Worm (Caenorhabditis elegans) whole organism, L1 larva: ENCODE measurements around the gene Y32G9A.2.
A peak's percentile ranks its signal among the peaks of the same experiment; 100 is the strongest.

Experiments
- C16A3.4 ChIP-seq: fragments of 150-350 bp; optimal IDR thresholded peaks from 2 replicates; lab custom pipeline; 2014; ENCODE audit warnings: missing biosample characterization, missing genetic modification characterization
- alr-1 ChIP-seq: fragments of 200-800 bp; sonication (Bioruptor generic); optimal IDR thresholded peaks from 2 replicates; lab custom pipeline; 2018; ENCODE audit warnings: borderline replicate concordance, mild to moderate bottlenecking, missing genetic modification characterization, missing compliant biosample characterization
- blmp-1 ChIP-seq: fragments of 150-350 bp; optimal IDR thresholded peaks from 2 replicates; lab custom pipeline; 2014; ENCODE audit warnings: missing biosample characterization, missing genetic modification characterization
- ceh-82 ChIP-seq, 3 experiments: fragments of 150-350 bp in 1 of 3; sonication (generic microtip) in 2 of 3; optimal IDR thresholded peaks; 2 replicates each; lab custom pipeline; 2014 to 2017; ENCODE audit warnings: missing biosample characterization in 3 of 3, missing genetic modification characterization in 3 of 3
- dpl-1 ChIP-seq, 3 experiments: fragments of 150-350 bp in 2 of 3; sonication (generic microtip) in 1 of 3; optimal IDR thresholded peaks; 2 replicates each; lab custom pipeline; 2014 to 2017; ENCODE audit warnings: missing biosample characterization in 3 of 3, missing genetic modification characterization in 3 of 3, missing genetic modification reagents in 3 of 3
- dsc-1 ChIP-seq: sonication (generic microtip); optimal IDR thresholded peaks from 2 replicates; lab custom pipeline; 2016; ENCODE audit warnings: mild to moderate bottlenecking, missing genetic modification characterization, missing compliant biosample characterization
- efl-1 ChIP-seq, 4 experiments: fragments of 150-350 bp; optimal IDR thresholded peaks in 3 of 4; peaks in 1 of 4; 1 replicate in 1 of 4; 2 replicates in 3 of 4; lab custom pipeline; 2014; ENCODE audit warnings: missing biosample characterization in 2 of 4, missing genetic modification characterization in 2 of 4, missing genetic modification reagents in 2 of 4
- egl-27 ChIP-seq, 2 experiments: fragments of 150-350 bp in 1 of 2; sonication (generic microtip); optimal IDR thresholded peaks; 3 replicates each; lab custom pipeline; 2017 to 2018; ENCODE audit warnings: missing biosample characterization in 2 of 2, missing genetic modification characterization in 2 of 2, missing genetic modification reagents in 2 of 2
- elt-2 ChIP-seq: sonication (generic microtip); optimal IDR thresholded peaks from 2 replicates; lab custom pipeline; 2016; ENCODE audit warnings: missing genetic modification characterization, mild to moderate bottlenecking, inconsistent platforms, missing compliant biosample characterization, missing genetic modification reagents
- ets-5 ChIP-seq: fragments of 200-800 bp; sonication (Bioruptor generic); IDR thresholded peaks from 2 replicates; pipeline ENCODE4 v1.3.6; 2022; ENCODE audit warnings: missing genetic modification characterization, missing compliant biosample characterization
- fkh-8 ChIP-seq: sonication (generic microtip); optimal IDR thresholded peaks from 2 replicates; lab custom pipeline; 2016; ENCODE audit warnings: mild to moderate bottlenecking, missing genetic modification characterization, missing compliant biosample characterization
- grh-1 ChIP-seq: fragments of 200-800 bp; sonication (Bioruptor generic); IDR thresholded peaks from 2 replicates; pipeline ENCODE4 v1.3.6; 2022; ENCODE audit warnings: missing genetic modification reagents, missing genetic modification characterization, missing compliant biosample characterization
- hlh-17 ChIP-seq: fragments of 200-800 bp; sonication (Bioruptor generic); optimal IDR thresholded peaks from 2 replicates; lab custom pipeline; 2018; ENCODE audit warnings: missing genetic modification characterization, mild to moderate bottlenecking, missing compliant biosample characterization, moderate library complexity, borderline replicate concordance
- hlh-4 ChIP-seq: sonication (generic microtip); optimal IDR thresholded peaks from 2 replicates; lab custom pipeline; 2016; ENCODE audit warnings: mild to moderate bottlenecking, missing genetic modification characterization, missing compliant biosample characterization
- irx-1 ChIP-seq: sonication (generic microtip); optimal IDR thresholded peaks from 2 replicates; lab custom pipeline; 2016; ENCODE audit warnings: missing genetic modification characterization, missing compliant biosample characterization
- isw-1 ChIP-seq: fragments of 200-800 bp; sonication (Bioruptor generic); IDR thresholded peaks from 2 replicates; pipeline ENCODE4 v1.3.6; 2022; ENCODE audit warnings: missing genetic modification characterization, missing compliant biosample characterization
- lin-13 ChIP-seq: fragments of 150-350 bp; optimal IDR thresholded peaks from 2 replicates; lab custom pipeline; 2014; ENCODE audit warnings: missing biosample characterization, missing genetic modification reagents, missing genetic modification characterization
- lin-14 ChIP-seq: fragments of 200-800 bp; sonication (Bioruptor generic); optimal IDR thresholded peaks from 2 replicates; lab custom pipeline; 2018; ENCODE audit warnings: mild to moderate bottlenecking, missing genetic modification characterization, moderate library complexity, missing compliant biosample characterization
- lin-15B ChIP-seq: fragments of 150-350 bp; sonication (generic microtip); optimal IDR thresholded peaks from 3 replicates; lab custom pipeline; 2014; ENCODE audit warnings: missing biosample characterization, missing genetic modification characterization
- lin-35 ChIP-seq, 2 experiments: fragments of 150-350 bp; optimal IDR thresholded peaks; 2 replicates each; lab custom pipeline; 2014; ENCODE audit warnings: missing biosample characterization in 2 of 2, missing genetic modification characterization in 2 of 2, missing genetic modification reagents in 2 of 2
- lir-3 ChIP-seq: sonication (generic microtip); optimal IDR thresholded peaks from 2 replicates; lab custom pipeline; 2016; ENCODE audit warnings: mild to moderate bottlenecking, missing genetic modification characterization, moderate library complexity, missing compliant biosample characterization; ENCODE audit not compliant: poor library complexity
- lsy-2 ChIP-seq, 2 experiments: fragments of 150-350 bp; optimal IDR thresholded peaks; 2 replicates each; lab custom pipeline; 2014; ENCODE audit warnings: missing biosample characterization in 2 of 2, missing genetic modification characterization in 2 of 2
- mab-9 ChIP-seq: fragments of 200-800 bp; sonication (Bioruptor generic); IDR thresholded peaks from 2 replicates; pipeline ENCODE4 v1.3.6; 2022; ENCODE audit warnings: missing genetic modification reagents, missing genetic modification characterization, missing compliant biosample characterization
- mdl-1 ChIP-seq, 2 experiments: fragments of 150-350 bp; optimal IDR thresholded peaks; 2 replicates each; lab custom pipeline; 2014 to 2017; ENCODE audit warnings: missing biosample characterization in 2 of 2, missing genetic modification characterization in 2 of 2, inconsistent platforms in 1 of 2
- nhr-12 ChIP-seq: sonication (generic microtip); optimal IDR thresholded peaks from 2 replicates; lab custom pipeline; 2017; ENCODE audit warnings: missing biosample characterization, missing genetic modification characterization
- nhr-20 ChIP-seq: sonication (generic microtip); optimal IDR thresholded peaks from 2 replicates; lab custom pipeline; 2016; ENCODE audit warnings: mild to moderate bottlenecking, missing genetic modification characterization, missing compliant biosample characterization
- nhr-28 ChIP-seq: fragments of 150-350 bp; optimal IDR thresholded peaks from 2 replicates; lab custom pipeline; 2014; ENCODE audit warnings: missing biosample characterization, missing genetic modification characterization
- nhr-76 ChIP-seq: sonication (generic microtip); optimal IDR thresholded peaks from 2 replicates; lab custom pipeline; 2017; ENCODE audit warnings: missing biosample characterization, missing genetic modification characterization
- nhr-77 ChIP-seq: fragments of 150-350 bp; optimal IDR thresholded peaks from 2 replicates; lab custom pipeline; 2014; ENCODE audit warnings: missing biosample characterization, missing genetic modification characterization
- nhr-85 ChIP-seq: sonication (generic microtip); peaks from one replicate; lab custom pipeline; 2016; ENCODE audit warnings: missing genetic modification characterization, inconsistent platforms, missing compliant biosample characterization
- nhr-90 ChIP-seq: sonication (generic microtip); optimal IDR thresholded peaks from 2 replicates; lab custom pipeline; 2016; ENCODE audit warnings: mild to moderate bottlenecking, missing genetic modification characterization, missing compliant biosample characterization; ENCODE audit not compliant: poor library complexity
- pag-3 ChIP-seq: sonication (generic microtip); optimal IDR thresholded peaks from 2 replicates; lab custom pipeline; 2017; ENCODE audit warnings: missing genetic modification characterization, mild to moderate bottlenecking, missing compliant biosample characterization, antibody characterized with exemption, borderline replicate concordance; ENCODE audit not compliant: insufficient read depth
- pax-3 ChIP-seq: fragments of 200-800 bp; sonication (Bioruptor generic); optimal IDR thresholded peaks from 2 replicates; lab custom pipeline; 2018; ENCODE audit warnings: mild to moderate bottlenecking, missing genetic modification characterization, moderate library complexity, missing compliant biosample characterization
- pqm-1 ChIP-seq: sonication (generic microtip); optimal IDR thresholded peaks from 3 replicates; lab custom pipeline; 2017; ENCODE audit warnings: missing biosample characterization, missing genetic modification characterization
- rnt-1 ChIP-seq: sonication (generic microtip); optimal IDR thresholded peaks from 2 replicates; lab custom pipeline; 2016; ENCODE audit warnings: mild to moderate bottlenecking, missing genetic modification characterization, moderate library complexity, missing compliant biosample characterization
- skn-1 ChIP-seq: fragments of 150-350 bp; optimal IDR thresholded peaks from 2 replicates; lab custom pipeline; 2014; ENCODE audit warnings: missing biosample characterization, missing genetic modification characterization
- snu-23 ChIP-seq: sonication (generic microtip); optimal IDR thresholded peaks from 2 replicates; lab custom pipeline; 2016; ENCODE audit warnings: missing genetic modification characterization, missing compliant biosample characterization
- sptf-1 ChIP-seq: fragments of 150-350 bp; optimal IDR thresholded peaks from 2 replicates; lab custom pipeline; 2014; ENCODE audit warnings: missing biosample characterization, missing genetic modification characterization
- sup-37 ChIP-seq: fragments of 200-800 bp; sonication (Bioruptor generic); optimal IDR thresholded peaks from 2 replicates; lab custom pipeline; 2018; ENCODE audit warnings: mild to moderate bottlenecking, missing genetic modification characterization, missing compliant biosample characterization
- swsn-7 ChIP-seq: sonication (generic microtip); optimal IDR thresholded peaks from 2 replicates; lab custom pipeline; 2016; ENCODE audit warnings: missing genetic modification characterization, missing compliant biosample characterization
- tbx-2 ChIP-seq: sonication (generic microtip); optimal IDR thresholded peaks from 2 replicates; lab custom pipeline; 2016; ENCODE audit warnings: missing genetic modification characterization, missing compliant biosample characterization
- unc-130 ChIP-seq: fragments of 150-350 bp; optimal IDR thresholded peaks from 2 replicates; lab custom pipeline; 2017; ENCODE audit warnings: missing biosample characterization, missing genetic modification characterization, inconsistent platforms
- unc-86 ChIP-seq: sonication (generic microtip); optimal IDR thresholded peaks from 2 replicates; lab custom pipeline; 2016; ENCODE audit warnings: missing genetic modification characterization, missing compliant biosample characterization
- unc-98 ChIP-seq: fragments of 200-800 bp; sonication (Bioruptor generic); IDR thresholded peaks from 2 replicates; pipeline ENCODE4 v1.3.6; 2022; ENCODE audit warnings: missing genetic modification characterization, missing compliant biosample characterization
- xbp-1 ChIP-seq: sonication (generic microtip); optimal IDR thresholded peaks from 2 replicates; lab custom pipeline; 2016; ENCODE audit warnings: missing genetic modification characterization, missing compliant biosample characterization

The Y32G9A.2 gene

DNA sequence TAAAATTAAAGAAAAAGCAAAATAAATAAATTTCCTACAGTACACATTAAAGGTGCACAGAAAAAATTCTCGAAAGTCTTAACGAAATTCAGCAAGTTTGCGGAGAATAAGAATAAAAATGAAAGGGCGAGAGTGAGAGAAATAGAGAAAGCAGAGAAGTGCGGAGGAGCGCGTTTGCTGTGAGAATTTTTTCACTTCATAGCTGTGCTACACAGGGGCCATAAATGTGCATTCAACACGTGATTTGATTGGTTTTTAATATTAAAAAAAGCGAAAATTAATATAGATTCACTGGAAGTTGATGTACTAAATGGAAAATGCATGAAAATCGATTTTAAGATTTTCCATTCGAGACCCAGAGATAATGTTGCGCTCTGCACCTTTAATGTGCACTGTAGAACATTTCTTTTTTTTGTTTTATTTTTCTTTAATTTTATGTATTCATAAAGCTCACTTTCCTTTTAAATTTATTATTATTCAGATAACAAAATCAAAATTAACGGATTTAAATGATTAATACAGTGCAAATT is at the start of gene Y32G9A.2:
Y32G9A.2 (plus strand) TSS at position 480 of the 530 bp plus-strand sequence.
- TF ChIP-seq dsc-1 (tag; lab: Kevin White, UChicago) (peak; percentile 20), pag-3 (tag; lab: Kevin White, UChicago) (no peak), dpl-1 (GFP tag; optimal IDR thresholded peaks at IDR 0.05; lab: Kevin White, UChicago) (peak; percentile 43 to 62 (median 61)), nhr-20 (peak; percentile 49), irx-1 (tag; lab: Kevin White, UChicago) (no peak), unc-98 (GFP tag; lab: Robert Waterston, UW) (no peak), nhr-77 (tag; lab: Kevin White, UChicago) (peak; percentile 16), isw-1 (GFP tag; lab: Robert Waterston, UW) (peak; percentile 6; the same call in 1 of the 2 replicates), lsy-2 (tag; optimal IDR thresholded peaks at IDR 0.05; lab: Kevin White, UChicago) (peak in 1 of 2 experiments; percentile 72), blmp-1 (tag; lab: Kevin White, UChicago) (peak; percentile 81), swsn-7 (peak; percentile 30), snu-23 (GFP tag; lab: Kevin White, UChicago) (peak; percentile 63), nhr-85 (tag; lab: Kevin White, UChicago) (peak; percentile 68), xbp-1 (tag; lab: Kevin White, UChicago) (peak; percentile 1), pax-3 (tag; lab: Kevin White, UChicago) (no peak), ceh-82 (tag; optimal IDR thresholded peaks at IDR 0.05; lab: Kevin White, UChicago) (peak in 1 of 3 experiments; percentile 36), lin-35 (GFP tag; optimal IDR thresholded peaks at IDR 0.05; lab: Kevin White, UChicago) (peak; percentile 51 to 78), nhr-90 (peak; percentile 42), pqm-1 (tag; lab: Kevin White, UChicago) (no peak), lin-13 (GFP tag; lab: Kevin White, UChicago) (peak; percentile 35), tbx-2 (peak; percentile 32), lin-15B (peak; percentile 22), unc-86 (tag; lab: Kevin White, UChicago) (no peak), rnt-1 (tag; lab: Kevin White, UChicago) (peak; percentile 45), skn-1 (peak; percentile 43), efl-1 (optimal IDR thresholded peaks at IDR 0.05; lab: Kevin White, UChicago) (peak; percentile 62 to 64), efl-1 (GFP tag; optimal IDR thresholded peaks at IDR 0.05 in 1 of 2; lab: Kevin White, UChicago) (peak; percentile 59 to 94), C16A3.4 (tag; lab: Kevin White, UChicago) (peak; percentile 53)
- TF ChIP-seq, all 84 proteins: peak for 21

DNA sequence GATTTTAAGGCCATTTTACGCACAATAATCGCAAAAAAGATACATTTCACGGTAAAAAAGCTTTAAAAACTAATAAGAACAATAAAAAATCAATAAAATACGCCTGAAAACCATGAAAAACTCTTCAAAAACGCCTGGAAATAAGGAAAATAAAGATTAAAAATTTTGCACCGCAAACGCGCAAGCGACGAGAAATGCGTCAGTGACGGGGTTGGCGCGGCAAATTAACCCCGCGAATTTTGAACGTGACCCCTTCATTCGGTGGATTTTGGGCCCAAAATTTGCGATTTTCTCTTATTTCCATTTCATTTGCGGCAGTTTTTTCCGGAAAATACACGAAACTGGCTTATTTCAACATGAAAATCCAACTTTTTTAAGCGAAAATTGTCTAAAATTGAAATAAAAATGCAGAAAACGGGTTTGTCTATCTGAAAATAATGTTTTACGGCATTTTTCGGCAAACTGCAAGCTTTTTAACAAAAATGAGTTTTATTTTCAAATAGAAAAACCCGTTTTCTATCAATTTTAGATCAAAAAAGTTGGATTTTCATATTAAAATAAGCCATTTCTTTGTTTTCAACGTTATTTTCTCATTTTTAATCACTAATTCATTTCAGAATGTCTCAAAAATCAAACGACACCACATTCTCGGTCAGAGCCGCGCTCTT is 49.6 kb upstream of the Y32G9A.2 start, which contains the start of gene knl-3:
knl-3 (plus strand) TSS at position 618 of the 668 bp plus-strand sequence.
- TF ChIP-seq swsn-7 (peak; percentile 90), unc-98 (GFP tag; lab: Robert Waterston, UW) (peak; percentile 38; the same call in 1 of the 2 replicates), lir-3 (no peak), mab-9 (GFP tag; lab: Robert Waterston, UW) (peak; percentile 82), lin-14 (GFP tag; lab: Kevin White, UChicago) (peak; percentile 96), hlh-4 (tag; lab: Kevin White, UChicago) (no peak), sup-37 (GFP tag; lab: Kevin White, UChicago) (peak; percentile 54), nhr-12 (tag; lab: Kevin White, UChicago) (no peak), pqm-1 (tag; lab: Kevin White, UChicago) (no peak), elt-2 (peak; percentile 58), grh-1 (GFP tag; lab: Robert Waterston, UW) (peak; percentile 88), blmp-1 (tag; lab: Kevin White, UChicago) (peak; percentile 52), nhr-76 (tag; lab: Kevin White, UChicago) (peak; percentile 72), irx-1 (tag; lab: Kevin White, UChicago) (peak; percentile 82), hlh-17 (GFP tag; lab: Kevin White, UChicago) (no peak), snu-23 (GFP tag; lab: Kevin White, UChicago) (peak; percentile 93), egl-27 (tag; optimal IDR thresholded peaks at IDR 0.05; lab: Kevin White, UChicago) (no peak), sptf-1 (tag; lab: Kevin White, UChicago) (no peak), fkh-8 (tag; lab: Kevin White, UChicago) (peak; percentile 85), pax-3 (tag; lab: Kevin White, UChicago) (peak; percentile 83), dsc-1 (tag; lab: Kevin White, UChicago) (peak; percentile 89), unc-130 (tag; lab: Kevin White, UChicago) (peak; percentile 28), xbp-1 (tag; lab: Kevin White, UChicago) (peak; percentile 86), nhr-28 (no peak), lin-15B (peak; percentile 89), mdl-1 (tag; optimal IDR thresholded peaks at IDR 0.05; lab: Kevin White, UChicago) (peak in 1 of 2 experiments; percentile 84), ets-5 (GFP tag; lab: Robert Waterston, UW) (no peak), C16A3.4 (tag; lab: Kevin White, UChicago) (peak; percentile 85), alr-1 (tag; lab: Kevin White, UChicago) (no peak), nhr-90 (peak; percentile 88), pag-3 (tag; lab: Kevin White, UChicago) (no peak)
